Worm (Caenorhabditis elegans) whole organism, L1 larva: ENCODE measurements around the gene srh-245.

ENCODE experiments used
- C04F5.9 ChIP-seq: sonication (generic microtip); optimal IDR thresholded peaks from 2 replicates; lab custom pipeline; 2016; ENCODE audit warnings: missing genetic modification characterization, missing compliant biosample characterization
- C16A3.4 ChIP-seq: fragments of 150-350 bp; optimal IDR thresholded peaks from 2 replicates; lab custom pipeline; 2014; ENCODE audit warnings: missing biosample characterization, missing genetic modification characterization
- F16B12.6 ChIP-seq: fragments of 150-350 bp; optimal IDR thresholded peaks from 2 replicates; lab custom pipeline; 2014; ENCODE audit warnings: missing biosample characterization, missing genetic modification characterization
- Y116A8C.19 ChIP-seq: sonication (generic microtip); optimal IDR thresholded peaks from 2 replicates; lab custom pipeline; 2016; ENCODE audit warnings: missing compliant biosample characterization, missing genetic modification characterization, borderline replicate concordance
- alr-1 ChIP-seq: fragments of 200-800 bp; sonication (Bioruptor generic); optimal IDR thresholded peaks from 2 replicates; lab custom pipeline; 2018; ENCODE audit warnings: borderline replicate concordance, mild to moderate bottlenecking, missing genetic modification characterization, missing compliant biosample characterization
- blmp-1 ChIP-seq: fragments of 150-350 bp; optimal IDR thresholded peaks from 2 replicates; lab custom pipeline; 2014; ENCODE audit warnings: missing biosample characterization, missing genetic modification characterization
- ceh-63 ChIP-seq: fragments of 200-800 bp; sonication (Bioruptor generic); optimal IDR thresholded peaks from 2 replicates; lab custom pipeline; 2018; ENCODE audit warnings: mild to moderate bottlenecking, missing genetic modification characterization, missing compliant biosample characterization
- ceh-8 ChIP-seq: fragments of 200-800 bp; sonication (Bioruptor generic); optimal IDR thresholded peaks from 2 replicates; lab custom pipeline; 2018; ENCODE audit warnings: mild to moderate bottlenecking, missing genetic modification characterization, moderate library complexity, missing compliant biosample characterization
- ceh-82 ChIP-seq, 3 experiments: fragments of 150-350 bp in 1 of 3; sonication (generic microtip) in 2 of 3; optimal IDR thresholded peaks; 2 replicates each; lab custom pipeline; 2014 to 2017; ENCODE audit warnings: missing biosample characterization in 3 of 3, missing genetic modification characterization in 3 of 3
- ceh-90 ChIP-seq: sonication (generic microtip); optimal IDR thresholded peaks from 2 replicates; lab custom pipeline; 2016; ENCODE audit warnings: missing genetic modification characterization, missing compliant biosample characterization
- ces-1 ChIP-seq: fragments of 150-350 bp; optimal IDR thresholded peaks from 2 replicates; lab custom pipeline; 2014; ENCODE audit warnings: missing biosample characterization, missing genetic modification reagents, missing genetic modification characterization
- dsc-1 ChIP-seq: sonication (generic microtip); optimal IDR thresholded peaks from 2 replicates; lab custom pipeline; 2016; ENCODE audit warnings: mild to moderate bottlenecking, missing genetic modification characterization, missing compliant biosample characterization
- efl-1 ChIP-seq, 4 experiments: fragments of 150-350 bp; optimal IDR thresholded peaks in 3 of 4; peaks in 1 of 4; 1 replicate in 1 of 4; 2 replicates in 3 of 4; lab custom pipeline; 2014; ENCODE audit warnings: missing biosample characterization in 2 of 4, missing genetic modification characterization in 2 of 4, missing genetic modification reagents in 2 of 4
- efl-3 ChIP-seq: fragments of 200-800 bp; sonication (Bioruptor generic); optimal IDR thresholded peaks from 2 replicates; lab custom pipeline; 2018; ENCODE audit warnings: mild to moderate bottlenecking, missing genetic modification characterization, missing compliant biosample characterization
- egl-27 ChIP-seq, 2 experiments: fragments of 150-350 bp in 1 of 2; sonication (generic microtip); optimal IDR thresholded peaks; 3 replicates each; lab custom pipeline; 2017 to 2018; ENCODE audit warnings: missing biosample characterization in 2 of 2, missing genetic modification characterization in 2 of 2, missing genetic modification reagents in 2 of 2
- elt-2 ChIP-seq: sonication (generic microtip); optimal IDR thresholded peaks from 2 replicates; lab custom pipeline; 2016; ENCODE audit warnings: missing genetic modification characterization, mild to moderate bottlenecking, inconsistent platforms, missing compliant biosample characterization, missing genetic modification reagents
- ets-5 ChIP-seq: fragments of 200-800 bp; sonication (Bioruptor generic); IDR thresholded peaks from 2 replicates; pipeline ENCODE4 v1.3.6; 2022; ENCODE audit warnings: missing genetic modification characterization, missing compliant biosample characterization
- fkh-10 ChIP-seq: sonication (generic microtip); optimal IDR thresholded peaks from 2 replicates; lab custom pipeline; 2017; ENCODE audit warnings: missing biosample characterization, missing genetic modification reagents, missing genetic modification characterization
- fkh-8 ChIP-seq: sonication (generic microtip); optimal IDR thresholded peaks from 2 replicates; lab custom pipeline; 2016; ENCODE audit warnings: mild to moderate bottlenecking, missing genetic modification characterization, missing compliant biosample characterization
- grh-1 ChIP-seq: fragments of 200-800 bp; sonication (Bioruptor generic); IDR thresholded peaks from 2 replicates; pipeline ENCODE4 v1.3.6; 2022; ENCODE audit warnings: missing genetic modification reagents, missing genetic modification characterization, missing compliant biosample characterization
- hlh-17 ChIP-seq: fragments of 200-800 bp; sonication (Bioruptor generic); optimal IDR thresholded peaks from 2 replicates; lab custom pipeline; 2018; ENCODE audit warnings: missing genetic modification characterization, mild to moderate bottlenecking, missing compliant biosample characterization, moderate library complexity, borderline replicate concordance
- irx-1 ChIP-seq: sonication (generic microtip); optimal IDR thresholded peaks from 2 replicates; lab custom pipeline; 2016; ENCODE audit warnings: missing genetic modification characterization, missing compliant biosample characterization
- jun-1 ChIP-seq: fragments of 150-350 bp; optimal IDR thresholded peaks from 2 replicates; lab custom pipeline; 2014; ENCODE audit warnings: missing biosample characterization, missing genetic modification reagents, missing genetic modification characterization
- lin-13 ChIP-seq: fragments of 150-350 bp; optimal IDR thresholded peaks from 2 replicates; lab custom pipeline; 2014; ENCODE audit warnings: missing biosample characterization, missing genetic modification reagents, missing genetic modification characterization
- lin-14 ChIP-seq: fragments of 200-800 bp; sonication (Bioruptor generic); optimal IDR thresholded peaks from 2 replicates; lab custom pipeline; 2018; ENCODE audit warnings: mild to moderate bottlenecking, missing genetic modification characterization, moderate library complexity, missing compliant biosample characterization
- lir-3 ChIP-seq: sonication (generic microtip); optimal IDR thresholded peaks from 2 replicates; lab custom pipeline; 2016; ENCODE audit warnings: mild to moderate bottlenecking, missing genetic modification characterization, moderate library complexity, missing compliant biosample characterization; ENCODE audit not compliant: poor library complexity
- mep-1 ChIP-seq: fragments of 150-350 bp; optimal IDR thresholded peaks from 2 replicates; lab custom pipeline; 2014; ENCODE audit warnings: missing biosample characterization, missing genetic modification characterization
- nhr-11 ChIP-seq: fragments of 150-350 bp; optimal IDR thresholded peaks from 2 replicates; lab custom pipeline; 2014; ENCODE audit warnings: missing biosample characterization, missing genetic modification characterization
- nhr-12 ChIP-seq: sonication (generic microtip); optimal IDR thresholded peaks from 2 replicates; lab custom pipeline; 2017; ENCODE audit warnings: missing biosample characterization, missing genetic modification characterization
- nhr-19 ChIP-seq: fragments of 200-800 bp; sonication (Bioruptor generic); conservative IDR thresholded peaks from 2 replicates; pipeline ENCODE4 v1.3.6; 2022; ENCODE audit warnings: missing genetic modification characterization, missing compliant biosample characterization
- nhr-20 ChIP-seq: sonication (generic microtip); optimal IDR thresholded peaks from 2 replicates; lab custom pipeline; 2016; ENCODE audit warnings: mild to moderate bottlenecking, missing genetic modification characterization, missing compliant biosample characterization
- nhr-76 ChIP-seq: sonication (generic microtip); optimal IDR thresholded peaks from 2 replicates; lab custom pipeline; 2017; ENCODE audit warnings: missing biosample characterization, missing genetic modification characterization
- nhr-84 ChIP-seq: sonication (generic microtip); optimal IDR thresholded peaks from 2 replicates; lab custom pipeline; 2017; ENCODE audit warnings: missing biosample characterization, missing genetic modification characterization
- nhr-85 ChIP-seq: sonication (generic microtip); peaks from one replicate; lab custom pipeline; 2016; ENCODE audit warnings: missing genetic modification characterization, inconsistent platforms, missing compliant biosample characterization
- pqm-1 ChIP-seq: sonication (generic microtip); optimal IDR thresholded peaks from 3 replicates; lab custom pipeline; 2017; ENCODE audit warnings: missing biosample characterization, missing genetic modification characterization
- rnt-1 ChIP-seq: sonication (generic microtip); optimal IDR thresholded peaks from 2 replicates; lab custom pipeline; 2016; ENCODE audit warnings: mild to moderate bottlenecking, missing genetic modification characterization, moderate library complexity, missing compliant biosample characterization
- skn-1 ChIP-seq: fragments of 150-350 bp; optimal IDR thresholded peaks from 2 replicates; lab custom pipeline; 2014; ENCODE audit warnings: missing biosample characterization, missing genetic modification characterization
- snpc-4 ChIP-seq: fragments of 150-350 bp; optimal IDR thresholded peaks from 2 replicates; lab custom pipeline; 2014; ENCODE audit warnings: missing biosample characterization, missing genetic modification characterization
- sox-4 ChIP-seq: sonication (generic microtip); optimal IDR thresholded peaks from 2 replicates; lab custom pipeline; 2016; ENCODE audit warnings: missing genetic modification characterization, missing compliant biosample characterization
- sptf-1 ChIP-seq: fragments of 150-350 bp; optimal IDR thresholded peaks from 2 replicates; lab custom pipeline; 2014; ENCODE audit warnings: missing biosample characterization, missing genetic modification characterization
- tlp-1 ChIP-seq: fragments of 150-350 bp; optimal IDR thresholded peaks from 2 replicates; lab custom pipeline; 2014; ENCODE audit warnings: missing biosample characterization, missing genetic modification characterization
- unc-30 ChIP-seq: sonication (generic microtip); optimal IDR thresholded peaks from 2 replicates; lab custom pipeline; 2017; ENCODE audit warnings: missing biosample characterization, missing genetic modification characterization
- unc-86 ChIP-seq: sonication (generic microtip); optimal IDR thresholded peaks from 2 replicates; lab custom pipeline; 2016; ENCODE audit warnings: missing genetic modification characterization, missing compliant biosample characterization
- unc-98 ChIP-seq: fragments of 200-800 bp; sonication (Bioruptor generic); IDR thresholded peaks from 2 replicates; pipeline ENCODE4 v1.3.6; 2022; ENCODE audit warnings: missing genetic modification characterization, missing compliant biosample characterization
- vab-15 ChIP-seq: sonication (generic microtip); optimal IDR thresholded peaks from 2 replicates; lab custom pipeline; 2017; ENCODE audit warnings: missing genotype, mild to moderate bottlenecking, missing genetic modification characterization, missing compliant biosample characterization
- xbp-1 ChIP-seq: sonication (generic microtip); optimal IDR thresholded peaks from 2 replicates; lab custom pipeline; 2016; ENCODE audit warnings: missing genetic modification characterization, missing compliant biosample characterization
- zag-1 ChIP-seq: fragments of 150-350 bp; optimal IDR thresholded peaks from 2 replicates; lab custom pipeline; 2014; ENCODE audit warnings: missing biosample characterization, missing genetic modification characterization
- ztf-4 ChIP-seq: fragments of 150-350 bp; optimal IDR thresholded peaks from 2 replicates; lab custom pipeline; 2014; ENCODE audit warnings: missing biosample characterization, missing genetic modification characterization

Gene srh-245

ce11 chrV:622902-623301, 32.8 kb downstream of the srh-245 start, which contains the start of gene F48G7.5:
Gene F48G7.5, minus strand, starts transcription at chrV:622935.
- no peak for TF ChIP-seq ceh-90 (tag; lab: Kevin White, UChicago)
- peak; percentile 29 for TF ChIP-seq elt-2 (tag; lab: Kevin White, UChicago)

- TF ChIP-seq ceh-90 (tag; lab: Kevin White, UChicago) (no peak), xbp-1 (tag; lab: Kevin White, UChicago) (no peak), fkh-8 (tag; lab: Kevin White, UChicago) (no peak), rnt-1 (no peak), Y116A8C.19 (tag; lab: Kevin White, UChicago) (no peak), hlh-17 (GFP tag; lab: Kevin White, UChicago) (no peak), ets-5 (no peak), efl-1 (optimal IDR thresholded peaks at IDR 0.05; lab: Kevin White, UChicago) (no peak), efl-1 (GFP tag; optimal IDR thresholded peaks at IDR 0.05 in 1 of 2; lab: Kevin White, UChicago) (no peak), irx-1 (tag; lab: Kevin White, UChicago) (no peak), unc-30 (tag; lab: Kevin White, UChicago) (no peak), C04F5.9 (tag; lab: Kevin White, UChicago) (no peak), snpc-4 (tag; lab: Kevin White, UChicago) (no peak), tlp-1 (tag; lab: Kevin White, UChicago) (no peak), ceh-8 (GFP tag; lab: Kevin White, UChicago) (no peak), nhr-12 (tag; lab: Kevin White, UChicago) (no peak)
- TF ChIP-seq, all 84 proteins: peak for 0
Measured at ce11 chrV:620987-621386, 34.7 kb downstream of the srh-245 start.

- TF ChIP-seq sox-4 (tag; lab: Kevin White, UChicago) (peak; percentile 13), egl-27 (tag; optimal IDR thresholded peaks at IDR 0.05; lab: Kevin White, UChicago) (peak in 1 of 2 experiments; percentile 45), nhr-11 (tag; lab: Kevin White, UChicago) (peak; percentile 73), dsc-1 (tag; lab: Kevin White, UChicago) (peak; percentile 60), nhr-85 (tag; lab: Kevin White, UChicago) (peak; percentile 95), grh-1 (GFP tag; lab: Robert Waterston, UW) (peak; percentile 48; the same call in 1 of the 2 replicates), nhr-19 (GFP tag; lab: Robert Waterston, UW) (peak; percentile 60), zag-1 (tag; lab: Kevin White, UChicago) (peak; percentile 26), nhr-12 (tag; lab: Kevin White, UChicago) (no peak), ceh-63 (GFP tag; lab: Kevin White, UChicago) (no peak), ztf-4 (tag; lab: Kevin White, UChicago) (peak; percentile 73), unc-86 (peak; percentile 90), fkh-8 (tag; lab: Kevin White, UChicago) (peak; percentile 91), vab-15 (tag; lab: Kevin White, UChicago) (no peak), Y116A8C.19 (tag; lab: Kevin White, UChicago) (no peak), nhr-84 (no peak), fkh-10 (peak; percentile 38), ces-1 (no peak), blmp-1 (no peak), ceh-82 (tag; optimal IDR thresholded peaks at IDR 0.05; lab: Kevin White, UChicago) (peak; percentile 69 to 90 (median 76)), lir-3 (tag; lab: Kevin White, UChicago) (peak; percentile 62), skn-1 (tag; lab: Kevin White, UChicago) (peak; percentile 67), mep-1 (tag; lab: Kevin White, UChicago) (peak; percentile 25), xbp-1 (tag; lab: Kevin White, UChicago) (peak; percentile 64), C16A3.4 (no peak), rnt-1 (peak; percentile 67), sptf-1 (tag; lab: Kevin White, UChicago) (no peak), pqm-1 (tag; lab: Kevin White, UChicago) (no peak), nhr-76 (tag; lab: Kevin White, UChicago) (no peak), alr-1 (no peak), nhr-20 (tag; lab: Kevin White, UChicago) (peak; percentile 91), lin-13 (peak; percentile 15), unc-30 (tag; lab: Kevin White, UChicago) (no peak), jun-1 (tag; lab: Kevin White, UChicago) (peak; percentile 64), efl-3 (GFP tag; lab: Kevin White, UChicago) (no peak), lin-14 (GFP tag; lab: Kevin White, UChicago) (peak; percentile 100), unc-98 (no peak), irx-1 (tag; lab: Kevin White, UChicago) (peak; percentile 47), F16B12.6 (tag; lab: Kevin White, UChicago) (peak; percentile 5)
Measured at ce11 chrV:619054-619453, 36.7 kb downstream of the srh-245 start, which contains the start of gene F48G7.4. Gene F48G7.4, plus strand, starts transcription at chrV:619453.
